Worm (Caenorhabditis elegans) whole organism, late embryonic: ENCODE results near the gene T01D1.7.
A peak's percentile ranks its signal among the peaks of the same experiment; 100 is the strongest.

Source experiments
- C08G9.2 ChIP-seq: sonication (generic microtip); optimal IDR thresholded peaks from 2 replicates; lab custom pipeline; 2016; ENCODE audit warnings: mild to moderate bottlenecking, missing genetic modification characterization, moderate library complexity, missing compliant biosample characterization
- C38D4.7 ChIP-seq: fragments of 200-800 bp; sonication (Bioruptor generic); optimal IDR thresholded peaks from 2 replicates; lab custom pipeline; 2018; ENCODE audit warnings: mild to moderate bottlenecking, missing genetic modification characterization, moderate library complexity, missing compliant biosample characterization
- F13H6.1 ChIP-seq: sonication (generic microtip); optimal IDR thresholded peaks from 2 replicates; lab custom pipeline; 2016; ENCODE audit warnings: missing genetic modification characterization, missing compliant biosample characterization
- K02D7.2 ChIP-seq: sonication (generic microtip); optimal IDR thresholded peaks from 2 replicates; lab custom pipeline; 2017; ENCODE audit warnings: mild to moderate bottlenecking, missing genetic modification characterization, missing compliant biosample characterization
- K09A11.1 ChIP-seq: sonication (generic microtip); optimal IDR thresholded peaks from 2 replicates; lab custom pipeline; 2017; ENCODE audit warnings: antibody characterized with exemption, mild to moderate bottlenecking, missing genetic modification characterization, missing compliant biosample characterization; ENCODE audit not compliant: insufficient read depth
- ceh-14 ChIP-seq: sonication (generic microtip); optimal IDR thresholded peaks from 2 replicates; lab custom pipeline; 2016; ENCODE audit warnings: missing genotype, missing genetic modification characterization, missing compliant biosample characterization
- ceh-18 ChIP-seq: sonication (generic microtip); optimal IDR thresholded peaks from 2 replicates; lab custom pipeline; 2016; ENCODE audit warnings: missing genetic modification characterization, missing compliant biosample characterization
- ceh-19 ChIP-seq: fragments of 200-800 bp; sonication (Bioruptor generic); optimal IDR thresholded peaks from 2 replicates; lab custom pipeline; 2018; ENCODE audit warnings: mild to moderate bottlenecking, missing genetic modification characterization, missing compliant biosample characterization
- ceh-31 ChIP-seq: sonication (generic microtip); optimal IDR thresholded peaks from 2 replicates; lab custom pipeline; 2016; ENCODE audit warnings: missing genetic modification characterization, missing compliant biosample characterization
- ceh-34 ChIP-seq: sonication (generic microtip); optimal IDR thresholded peaks from 2 replicates; lab custom pipeline; 2016; ENCODE audit warnings: mild to moderate bottlenecking, missing genetic modification characterization, missing compliant biosample characterization
- dmd-4 ChIP-seq: sonication (generic microtip); optimal IDR thresholded peaks from 2 replicates; lab custom pipeline; 2016; ENCODE audit warnings: borderline replicate concordance, missing genetic modification characterization, missing compliant biosample characterization
- dve-1 ChIP-seq: sonication (generic microtip); optimal IDR thresholded peaks from 2 replicates; lab custom pipeline; 2017; ENCODE audit warnings: antibody characterized with exemption, mild to moderate bottlenecking, missing genetic modification characterization, missing compliant biosample characterization
- elt-2 ChIP-seq: sonication (generic microtip); optimal IDR thresholded peaks from 2 replicates; lab custom pipeline; 2016; ENCODE audit warnings: missing genetic modification reagents, missing genetic modification characterization, missing compliant biosample characterization
- elt-4 ChIP-seq: sonication (generic microtip); optimal IDR thresholded peaks from 2 replicates; lab custom pipeline; 2016; ENCODE audit warnings: missing genetic modification characterization, missing compliant biosample characterization
- ets-4 ChIP-seq: sonication (generic microtip); optimal IDR thresholded peaks from 2 replicates; lab custom pipeline; 2016; ENCODE audit warnings: missing genetic modification characterization, missing compliant biosample characterization
- fkh-10 ChIP-seq: fragments of 150-350 bp; optimal IDR thresholded peaks from 2 replicates; lab custom pipeline; 2014; ENCODE audit warnings: missing biosample characterization, missing genetic modification reagents, missing genetic modification characterization
- fkh-6 ChIP-seq: sonication (generic microtip); optimal IDR thresholded peaks from 2 replicates; lab custom pipeline; 2016; ENCODE audit warnings: missing genetic modification characterization, missing compliant biosample characterization
- hlh-6 ChIP-seq: sonication (generic microtip); optimal IDR thresholded peaks from 2 replicates; lab custom pipeline; 2016; ENCODE audit warnings: missing genotype, missing genetic modification characterization, missing compliant biosample characterization
- madf-2 ChIP-seq: sonication (generic microtip); optimal IDR thresholded peaks from 2 replicates; lab custom pipeline; 2017; ENCODE audit warnings: missing genetic modification characterization, missing compliant biosample characterization
- mec-3 ChIP-seq: sonication (generic microtip); optimal IDR thresholded peaks from 2 replicates; lab custom pipeline; 2016; ENCODE audit warnings: borderline replicate concordance, missing genetic modification characterization, missing compliant biosample characterization
- nfya-1 ChIP-seq: sonication (generic microtip); optimal IDR thresholded peaks from 2 replicates; lab custom pipeline; 2017; ENCODE audit warnings: missing genetic modification characterization, mild to moderate bottlenecking, missing compliant biosample characterization, antibody characterized with exemption, moderate library complexity
- nhr-11 ChIP-seq: fragments of 150-350 bp; optimal IDR thresholded peaks from 2 replicates; lab custom pipeline; 2014; ENCODE audit warnings: missing biosample characterization, missing genetic modification characterization
- nhr-232 ChIP-seq: sonication (generic microtip); optimal IDR thresholded peaks from 2 replicates; lab custom pipeline; 2016; ENCODE audit warnings: missing genetic modification characterization, missing compliant biosample characterization
- odd-2 ChIP-seq: sonication (generic microtip); optimal IDR thresholded peaks from 2 replicates; lab custom pipeline; 2017; ENCODE audit warnings: antibody characterized with exemption, mild to moderate bottlenecking, missing genetic modification characterization, missing compliant biosample characterization
- pat-9 ChIP-seq: fragments of 200-800 bp; sonication (Bioruptor generic); optimal IDR thresholded peaks from 2 replicates; lab custom pipeline; 2018; ENCODE audit warnings: mild to moderate bottlenecking, missing genetic modification characterization, moderate library complexity, missing compliant biosample characterization
- pax-1 ChIP-seq: fragments of 150-350 bp; optimal IDR thresholded peaks from 2 replicates; lab custom pipeline; 2014; ENCODE audit warnings: missing biosample characterization, missing genetic modification characterization
- pha-2 ChIP-seq: sonication (generic microtip); optimal IDR thresholded peaks from 2 replicates; lab custom pipeline; 2017; ENCODE audit warnings: mild to moderate bottlenecking, missing genetic modification characterization, missing compliant biosample characterization
- pqm-1 ChIP-seq: sonication (generic microtip); optimal IDR thresholded peaks from 2 replicates; lab custom pipeline; 2016; ENCODE audit warnings: missing genetic modification characterization, missing compliant biosample characterization
- rnt-1 ChIP-seq: sonication (generic microtip); optimal IDR thresholded peaks from 2 replicates; lab custom pipeline; 2016; ENCODE audit warnings: missing genetic modification characterization, missing compliant biosample characterization
- sox-2 ChIP-seq: fragments of 200-800 bp; sonication (Bioruptor generic); IDR thresholded peaks from 2 replicates; pipeline ENCODE4 v1.3.6; 2022; ENCODE audit warnings: missing genetic modification reagents, missing genetic modification characterization, missing compliant biosample characterization
- tbx-2 ChIP-seq: sonication (generic microtip); optimal IDR thresholded peaks from 2 replicates; lab custom pipeline; 2016; ENCODE audit warnings: missing genetic modification characterization, missing compliant biosample characterization
- unc-42 ChIP-seq: sonication (generic microtip); optimal IDR thresholded peaks from 2 replicates; lab custom pipeline; 2016; ENCODE audit warnings: missing genotype, missing genetic modification characterization, missing compliant biosample characterization
- zip-5 ChIP-seq: sonication (generic microtip); optimal IDR thresholded peaks from 2 replicates; lab custom pipeline; 2016; ENCODE audit warnings: missing genetic modification characterization, missing compliant biosample characterization
- ztf-16 ChIP-seq: sonication (generic microtip); optimal IDR thresholded peaks from 2 replicates; lab custom pipeline; 2017; ENCODE audit warnings: missing genetic modification characterization, missing compliant biosample characterization

T01D1.7 gene

DNA sequence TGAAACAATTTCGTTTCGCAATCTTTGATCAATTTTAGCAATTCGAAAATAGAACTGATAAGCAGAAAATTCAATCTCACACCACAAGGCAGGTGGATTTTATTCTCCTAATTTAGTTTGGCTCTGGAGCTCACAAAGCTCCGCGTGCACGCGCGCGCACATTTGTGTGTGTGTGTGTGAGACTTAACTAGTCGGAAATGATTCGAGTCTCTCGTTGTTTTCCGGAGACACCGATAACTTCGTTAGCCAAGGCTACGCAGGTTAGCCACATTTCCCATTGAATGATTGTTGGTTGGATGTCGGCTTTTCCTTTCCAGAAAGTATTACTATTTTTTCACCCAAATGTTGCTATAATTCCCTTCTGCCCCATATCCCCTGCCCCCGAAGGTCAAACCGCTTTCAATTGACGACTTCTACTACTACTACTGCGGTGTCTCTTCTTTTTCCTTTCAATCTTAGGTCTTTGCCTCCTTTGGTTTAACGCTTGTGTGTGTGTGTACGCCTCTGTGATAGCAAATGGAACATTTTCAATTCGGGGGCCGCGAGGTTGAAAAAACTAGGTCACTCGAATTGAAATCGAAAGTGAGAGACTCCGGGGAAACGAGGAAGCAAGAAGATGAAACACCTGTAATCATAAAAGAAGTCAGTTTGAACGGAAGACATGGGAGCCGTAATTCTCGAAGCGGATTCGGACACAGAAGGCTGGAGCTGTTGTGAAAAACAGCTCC lies 15.4 kb downstream of the T01D1.7 start:
- TF ChIP-seq rnt-1 (peak; percentile 5), unc-42 (tag; lab: Kevin White, UChicago) (peak; percentile 93), dmd-4 (tag; lab: Kevin White, UChicago) (peak; percentile 21), pha-2 (no peak)
- TF ChIP-seq, all 69 proteins: peak for 3

DNA sequence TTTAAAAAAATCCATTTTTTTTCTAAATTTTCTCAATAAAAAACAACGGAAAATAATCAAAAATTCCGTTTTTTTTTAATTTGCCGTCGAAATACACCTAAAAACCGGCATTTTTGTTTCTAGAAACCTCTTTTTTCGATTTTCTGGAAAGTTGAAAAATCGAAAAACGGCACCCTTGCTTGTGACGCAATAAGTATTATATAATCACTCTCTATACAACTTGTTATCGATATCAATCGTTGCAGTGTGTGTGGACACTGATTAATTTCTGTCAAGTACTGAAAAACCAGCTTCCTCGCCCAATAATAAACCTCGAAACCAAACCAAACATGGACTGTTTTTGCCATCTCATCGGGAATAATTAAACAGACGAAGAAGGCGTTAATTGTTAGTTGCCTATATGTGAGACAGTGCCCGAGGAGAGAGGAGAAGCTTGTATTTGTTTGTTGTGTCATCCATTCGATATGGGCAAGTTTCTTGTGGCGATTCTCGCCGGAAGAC lies 16.5 kb downstream of the T01D1.7 start:
- TF ChIP-seq elt-2 (tag; lab: Kevin White, UChicago) (peak; percentile 65), hlh-6 (no peak), fkh-6 (tag; lab: Kevin White, UChicago) (no peak)

DNA sequence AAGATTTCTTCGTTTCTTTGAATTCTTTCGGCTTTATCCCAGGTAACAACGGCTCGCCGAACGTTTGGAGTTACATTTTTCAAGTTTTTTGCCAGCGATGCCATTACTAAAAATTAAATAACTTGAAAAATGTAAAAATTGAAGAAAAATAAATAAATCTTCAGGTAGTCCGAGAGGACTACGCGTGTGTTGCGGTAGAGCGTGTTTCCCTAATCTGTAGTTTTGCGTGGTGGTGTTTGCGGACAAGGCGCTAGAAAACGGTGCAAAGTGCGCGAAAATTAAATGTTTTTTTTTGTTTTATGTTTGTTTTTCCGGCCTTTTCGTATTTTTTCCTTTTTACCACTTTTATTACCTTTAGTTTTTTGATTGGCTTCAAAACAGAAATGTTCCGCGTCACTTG lies 17.7 kb downstream of the T01D1.7 start, which contains the start of gene mrpl-28:
Gene mrpl-28, minus strand, starts transcription at position 106 of the 400 bp plus-strand sequence.
- no peak for TF ChIP-seq C38D4.7 (GFP tag; lab: Kevin White, UChicago)
- peak; percentile 46 for TF ChIP-seq C08G9.2 (tag; lab: Kevin White, UChicago)
- TF ChIP-seq unc-42 (tag; lab: Kevin White, UChicago): peak; percentile 69
- TF ChIP-seq ceh-19 (GFP tag; lab: Kevin White, UChicago): no peak
- TF ChIP-seq tbx-2: peak; percentile 40
- no peak for TF ChIP-seq elt-4 (tag; lab: Kevin White, UChicago)
- TF ChIP-seq ceh-31 (tag; lab: Kevin White, UChicago): peak; percentile 51
- no peak for TF ChIP-seq zip-5 (tag; lab: Kevin White, UChicago)
- TF ChIP-seq pax-1 (tag; lab: Kevin White, UChicago): peak; percentile 71
- TF ChIP-seq fkh-10 (GFP tag; lab: Kevin White, UChicago): no peak
- TF ChIP-seq dve-1 (tag; lab: Kevin White, UChicago): peak; percentile 57
- no peak for TF ChIP-seq K09A11.1 (tag; lab: Kevin White, UChicago)
- no peak for TF ChIP-seq nhr-232
- TF ChIP-seq odd-2 (tag; lab: Kevin White, UChicago): no peak
- TF ChIP-seq ceh-18 (tag; lab: Kevin White, UChicago): peak; percentile 52
- TF ChIP-seq dmd-4 (tag; lab: Kevin White, UChicago): no peak
- peak; percentile 63 for TF ChIP-seq elt-2 (tag; lab: Kevin White, UChicago)
- TF ChIP-seq sox-2 (GFP tag; lab: Robert Waterston, UW): no peak
- TF ChIP-seq ceh-34 (tag; lab: Kevin White, UChicago): peak; percentile 25
- no peak for TF ChIP-seq ztf-16 (tag; lab: Kevin White, UChicago)
- peak; percentile 66 for TF ChIP-seq nfya-1 (tag; lab: Kevin White, UChicago)
- no peak for TF ChIP-seq pat-9 (tag; lab: Kevin White, UChicago)
- TF ChIP-seq F13H6.1 (tag; lab: Kevin White, UChicago): no peak
- no peak for TF ChIP-seq nhr-11 (tag; lab: Kevin White, UChicago)
- TF ChIP-seq ets-4 (tag; lab: Kevin White, UChicago): peak; percentile 50
- TF ChIP-seq pqm-1 (tag; lab: Kevin White, UChicago): peak; percentile 43
- TF ChIP-seq ceh-14 (tag; lab: Kevin White, UChicago): no peak

DNA sequence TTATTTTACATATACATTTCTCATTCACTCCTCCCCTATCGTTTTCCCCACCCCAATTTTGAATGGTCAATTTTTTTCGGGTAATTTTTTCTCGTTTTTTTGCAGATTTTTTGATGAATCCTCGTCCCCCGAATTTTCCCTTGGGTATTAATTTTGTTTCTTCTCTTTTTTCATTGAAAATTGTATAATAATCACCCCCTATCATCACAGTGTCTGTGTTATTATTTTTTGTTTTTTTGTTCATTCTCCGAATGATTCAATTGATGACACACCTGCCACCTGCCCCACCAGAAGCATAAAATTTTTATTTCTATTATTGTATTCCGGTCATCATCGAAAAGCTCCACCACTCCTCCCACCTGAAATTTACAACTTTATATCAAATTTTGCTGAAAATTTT lies 21.3 kb downstream of the T01D1.7 start, which contains the start of gene T25D3.3:
Gene T25D3.3, plus strand, starts transcription at position 301 of the 400 bp plus-strand sequence.
- no peak for TF ChIP-seq mec-3 (tag; lab: Kevin White, UChicago)
- TF ChIP-seq K09A11.1 (tag; lab: Kevin White, UChicago): no peak
- no peak for TF ChIP-seq ceh-18 (tag; lab: Kevin White, UChicago)
- TF ChIP-seq madf-2 (tag; lab: Kevin White, UChicago): no peak
- TF ChIP-seq K02D7.2: no peak
